Worm (Caenorhabditis elegans): Measurements from ENCODE around the gene cit-1.2.

ce11 chrIII:8050944-8051343 lies 40.4 kb downstream of the cit-1.2 start, which contains the start of gene K12H4.7:
- TF ChIP-seq ets-7 (tag; optimal IDR thresholded peaks at IDR 0.05) = no peak
- TF ChIP-seq aly-1 (tag; optimal IDR thresholded peaks at IDR 0.05) = no peak
- no peak for TF ChIP-seq tra-4 (tag; optimal IDR thresholded peaks at IDR 0.05)
- no peak for TF ChIP-seq sea-1 (GFP tag; conservative IDR thresholded peaks at IDR 0.05)
